Fruit fly (Drosophila melanogaster): ENCODE data around the gene TM9SF2.
A peak's percentile ranks its signal among the peaks of the same experiment; 100 is the strongest.

The TM9SF2 gene

DNA sequence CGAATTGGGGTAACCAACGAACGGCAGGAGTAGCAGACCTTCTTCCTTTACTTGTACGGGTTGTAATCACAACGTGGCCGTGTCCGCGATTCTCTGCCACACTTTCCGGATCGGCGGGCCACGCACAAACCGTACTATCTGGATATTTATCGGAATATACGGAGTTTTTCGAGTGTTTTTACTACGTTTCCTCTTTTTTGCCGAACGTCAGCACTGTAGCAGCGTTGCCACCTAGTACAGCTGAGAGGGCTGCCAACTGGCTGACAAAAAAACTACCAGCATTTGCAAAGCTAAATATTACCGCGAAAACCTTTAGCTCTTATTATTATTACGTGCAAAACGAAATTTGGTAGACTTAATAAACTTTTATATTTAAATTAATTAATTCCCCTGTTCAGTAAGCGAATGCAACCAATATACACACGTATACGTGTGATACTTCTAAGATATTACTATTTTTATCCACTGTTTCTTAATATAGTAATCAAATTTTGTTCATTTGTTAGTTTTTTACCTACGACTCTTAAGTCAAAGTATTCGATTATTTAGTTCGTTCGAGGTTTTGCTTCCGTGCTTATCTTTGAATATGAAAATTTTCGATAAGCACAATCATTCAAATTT, at the start of gene TM9SF2:
Gene TM9SF2 (minus strand): TSS at position 244 of the 621 bp plus-strand sequence.
- TF ChIP-seq CG8478 (optimal IDR thresholded peaks at IDR 0.05) (no peak), psq (optimal IDR thresholded peaks at IDR 0.05) (no peak), Dll (optimal IDR thresholded peaks at IDR 0.05) (no peak), EcR (GFP tag; optimal IDR thresholded peaks at IDR 0.05) (no peak), pan (optimal IDR thresholded peaks at IDR 0.05) (no peak), usp (GFP tag; optimal IDR thresholded peaks at IDR 0.05) (no peak)

DNA sequence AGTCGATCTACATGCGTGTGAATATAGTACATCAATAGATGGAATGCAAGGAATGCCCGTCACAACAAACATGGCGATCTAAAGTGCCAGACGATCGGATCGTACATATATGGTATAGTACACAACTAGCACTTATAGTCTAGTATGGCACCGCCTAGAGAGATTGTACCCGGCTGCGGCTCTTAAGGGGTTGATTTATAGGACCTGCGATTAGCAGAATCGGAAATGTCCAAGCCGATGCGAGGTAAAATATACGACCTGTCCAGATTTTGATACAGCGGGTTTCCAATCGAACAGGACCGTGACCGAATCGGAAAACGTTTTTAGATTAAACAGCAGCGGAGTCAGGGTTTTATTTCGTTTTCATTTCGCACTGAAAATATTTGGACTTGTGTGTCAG, 49.8 kb upstream of the TM9SF2 start:
- TF ChIP-seq Dll (optimal IDR thresholded peaks at IDR 0.05) (no peak), usp (GFP tag; optimal IDR thresholded peaks at IDR 0.05) (no peak)

dm6 chr2L:20783044-20783443, 48.9 kb upstream of the TM9SF2 start:
- no peak for TF ChIP-seq usp (GFP tag; optimal IDR thresholded peaks at IDR 0.05)
- TF ChIP-seq CG8478 (optimal IDR thresholded peaks at IDR 0.05), result no peak
- no peak for TF ChIP-seq psq (optimal IDR thresholded peaks at IDR 0.05)
- TF ChIP-seq EcR (GFP tag; optimal IDR thresholded peaks at IDR 0.05), result no peak
- no peak for TF ChIP-seq pan (optimal IDR thresholded peaks at IDR 0.05)
- TF ChIP-seq Dll (optimal IDR thresholded peaks at IDR 0.05), result peak; percentile 55

DNA sequence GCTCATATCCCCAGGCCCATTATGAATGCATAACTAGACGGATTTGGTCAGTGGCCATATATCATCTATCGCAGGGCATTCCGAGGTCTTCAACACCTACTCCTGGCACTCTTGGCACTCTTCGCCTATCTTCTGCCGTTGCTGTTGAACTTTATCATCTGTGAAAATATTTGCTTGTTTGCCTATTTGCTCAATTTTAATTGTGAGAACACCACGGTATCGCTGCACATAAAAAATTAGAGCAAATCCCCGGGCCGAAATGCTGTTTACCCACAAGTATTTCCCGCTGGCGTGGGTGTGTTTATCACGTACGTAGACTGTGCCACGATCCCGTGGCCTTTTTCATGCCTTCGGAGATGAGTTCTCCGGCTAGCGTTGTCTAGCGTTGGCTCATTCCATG, 46.7 kb upstream of the TM9SF2 start:
- TF ChIP-seq pan (optimal IDR thresholded peaks at IDR 0.05), result no peak
- no peak for TF ChIP-seq Dll (optimal IDR thresholded peaks at IDR 0.05)
- no peak for TF ChIP-seq psq (optimal IDR thresholded peaks at IDR 0.05)
- no peak for TF ChIP-seq EcR (GFP tag; optimal IDR thresholded peaks at IDR 0.05)
- no peak for TF ChIP-seq usp (GFP tag; optimal IDR thresholded peaks at IDR 0.05)
- no peak for TF ChIP-seq CG8478 (optimal IDR thresholded peaks at IDR 0.05)

DNA sequence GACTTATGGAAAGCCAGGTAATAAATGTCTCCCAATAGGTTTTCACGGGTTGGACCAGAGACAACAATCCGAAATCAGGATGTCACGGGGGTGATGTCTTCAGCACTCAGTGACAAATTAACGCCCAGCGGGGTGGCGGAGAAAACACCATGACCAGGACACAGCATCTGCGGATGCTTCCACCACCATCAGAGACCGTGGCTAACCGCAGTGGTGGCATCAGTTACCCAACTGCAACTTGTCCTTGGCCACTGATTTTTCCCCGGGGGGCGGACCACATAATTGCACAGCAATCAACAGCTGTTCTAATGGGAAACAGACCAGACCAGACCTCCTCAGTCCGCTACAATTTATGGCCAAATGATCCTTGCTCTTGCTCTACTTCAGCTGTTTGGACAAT, 44.3 kb upstream of the TM9SF2 start:
- TF ChIP-seq psq (optimal IDR thresholded peaks at IDR 0.05) (no peak), Dll (optimal IDR thresholded peaks at IDR 0.05) (no peak), pan (optimal IDR thresholded peaks at IDR 0.05) (no peak), EcR (GFP tag; optimal IDR thresholded peaks at IDR 0.05) (no peak), CG8478 (optimal IDR thresholded peaks at IDR 0.05) (no peak), usp (GFP tag; optimal IDR thresholded peaks at IDR 0.05) (no peak)

dm6 chr2L:20776940-20777502, 42.9 kb upstream of the TM9SF2 start:
- TF ChIP-seq Dll (optimal IDR thresholded peaks at IDR 0.05) (no peak), usp (GFP tag; optimal IDR thresholded peaks at IDR 0.05) (no peak), pan (optimal IDR thresholded peaks at IDR 0.05) (no peak), psq (optimal IDR thresholded peaks at IDR 0.05) (no peak), CG8478 (optimal IDR thresholded peaks at IDR 0.05) (no peak), EcR (GFP tag; optimal IDR thresholded peaks at IDR 0.05) (no peak)

DNA sequence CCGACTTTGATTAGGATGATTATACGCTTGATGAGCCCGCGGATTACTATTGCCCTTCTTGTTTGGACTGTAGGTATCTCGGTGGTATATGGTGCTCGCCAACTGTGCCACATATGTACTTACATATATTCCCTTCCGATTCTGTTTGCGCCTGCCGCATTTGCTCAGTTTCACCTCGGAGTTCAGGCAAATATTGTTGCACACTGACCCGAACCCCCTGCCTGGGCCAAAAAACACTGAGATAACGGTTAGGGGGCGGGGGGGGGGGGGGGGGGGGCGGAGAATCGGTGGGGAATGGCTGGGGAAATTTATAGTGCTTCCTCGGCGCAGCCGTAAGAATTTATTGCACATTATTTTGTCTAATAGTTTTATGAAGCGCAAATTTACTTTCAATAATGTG, 41.8 kb upstream of the TM9SF2 start:
- TF ChIP-seq pan (optimal IDR thresholded peaks at IDR 0.05), result no peak
- no peak for TF ChIP-seq CG8478 (optimal IDR thresholded peaks at IDR 0.05)
- TF ChIP-seq usp (GFP tag; optimal IDR thresholded peaks at IDR 0.05), result no peak
- TF ChIP-seq Dll (optimal IDR thresholded peaks at IDR 0.05), result no peak
- no peak for TF ChIP-seq psq (optimal IDR thresholded peaks at IDR 0.05)
- TF ChIP-seq EcR (GFP tag; optimal IDR thresholded peaks at IDR 0.05), result no peak

dm6 chr2L:20774464-20774863, 40.4 kb upstream of the TM9SF2 start:
- no peak for TF ChIP-seq EcR (GFP tag; optimal IDR thresholded peaks at IDR 0.05)
- no peak for TF ChIP-seq usp (GFP tag; optimal IDR thresholded peaks at IDR 0.05)
- TF ChIP-seq psq (optimal IDR thresholded peaks at IDR 0.05), result no peak
- TF ChIP-seq Dll (optimal IDR thresholded peaks at IDR 0.05), result no peak
- no peak for TF ChIP-seq CG8478 (optimal IDR thresholded peaks at IDR 0.05)
- TF ChIP-seq pan (optimal IDR thresholded peaks at IDR 0.05), result no peak

DNA sequence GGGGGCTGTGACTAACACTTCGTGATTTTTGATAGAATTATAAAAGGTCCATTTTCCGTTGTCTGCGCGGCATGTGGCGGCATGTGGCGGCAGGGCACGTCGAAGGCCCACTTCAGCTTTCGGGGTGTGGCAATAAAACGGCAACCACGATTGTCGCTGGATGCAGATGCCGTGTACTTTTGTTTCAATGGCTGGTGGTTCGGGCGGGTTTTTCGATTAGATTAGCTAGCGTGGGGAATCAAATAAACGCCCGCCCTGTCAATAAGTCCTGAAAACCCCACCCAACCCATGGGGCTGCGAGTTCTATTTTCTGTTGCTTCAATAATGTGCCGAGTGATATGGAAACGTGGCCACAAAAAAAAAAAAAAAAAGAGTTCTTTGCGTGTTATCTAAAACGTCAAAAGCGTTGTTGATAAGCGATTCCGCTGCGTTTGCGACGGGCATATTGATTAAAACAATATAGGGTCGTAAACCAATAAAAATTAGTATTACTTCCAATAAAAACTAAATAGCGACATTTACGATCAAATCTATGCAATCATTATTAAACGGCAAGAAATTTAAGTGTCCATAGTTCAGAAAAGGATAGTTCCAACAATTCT, 39.4 kb upstream of the TM9SF2 start:
- TF ChIP-seq pan (optimal IDR thresholded peaks at IDR 0.05) (no peak), Dll (optimal IDR thresholded peaks at IDR 0.05) (no peak), psq (optimal IDR thresholded peaks at IDR 0.05) (no peak), usp (GFP tag; optimal IDR thresholded peaks at IDR 0.05) (no peak), CG8478 (optimal IDR thresholded peaks at IDR 0.05) (no peak), EcR (GFP tag; optimal IDR thresholded peaks at IDR 0.05) (no peak)

DNA sequence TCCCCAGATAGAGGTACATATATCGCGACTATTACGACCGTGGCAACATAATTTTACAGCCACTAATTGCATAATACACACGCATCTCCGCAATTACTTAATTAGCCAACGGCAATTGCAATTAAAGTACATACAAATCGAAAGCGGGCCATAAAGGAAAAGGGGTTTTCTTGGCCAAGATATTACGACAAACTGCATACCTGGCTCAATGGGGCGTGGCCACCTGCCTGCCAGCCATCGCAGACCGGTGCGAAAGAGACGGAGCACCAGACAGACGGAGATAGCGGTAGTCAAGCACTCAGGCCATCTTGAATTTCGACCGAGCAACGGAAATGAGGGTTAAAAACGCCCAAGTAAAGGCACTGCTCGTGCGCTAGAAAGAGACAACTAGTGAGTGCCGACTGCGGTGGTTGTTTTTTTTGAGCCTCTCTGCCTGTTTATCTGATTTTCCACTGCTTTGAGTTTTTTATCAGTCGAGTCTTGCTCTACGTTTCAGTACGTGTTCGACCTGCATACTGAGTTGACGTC, 36.2 kb upstream of the TM9SF2 start, which contains the start of gene cad:
Gene cad (plus strand): TSS at position 490 of the 528 bp plus-strand sequence.
- peak; percentile 30 for TF ChIP-seq Dll (optimal IDR thresholded peaks at IDR 0.05)
- no peak for TF ChIP-seq usp (GFP tag; optimal IDR thresholded peaks at IDR 0.05)
- TF ChIP-seq CG8478 (optimal IDR thresholded peaks at IDR 0.05), result peak; percentile 97

DNA sequence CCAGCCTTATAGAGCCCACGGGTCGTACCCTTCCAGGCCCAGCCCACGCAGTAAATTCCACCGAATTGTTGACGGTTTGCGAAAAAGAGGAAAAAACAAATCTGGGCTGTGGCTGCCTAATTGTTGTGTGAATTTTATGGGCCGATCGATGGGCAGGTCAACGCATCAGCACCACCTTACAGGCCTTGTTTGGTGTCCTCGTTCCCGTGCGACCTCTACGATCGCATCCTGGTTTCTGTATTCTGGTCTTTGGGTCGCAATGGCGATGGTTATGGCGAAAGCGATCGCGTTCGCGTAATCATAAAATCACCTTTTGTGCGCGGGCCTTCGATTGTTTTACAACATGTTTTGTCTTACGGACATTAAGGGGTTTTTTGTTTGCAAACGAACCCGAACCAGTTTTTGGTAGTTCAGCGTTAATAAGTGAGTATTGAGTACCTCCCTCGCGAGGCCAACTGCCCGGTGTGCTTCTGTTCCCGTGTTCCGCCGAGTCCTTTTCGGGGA, 34.5 kb upstream of the TM9SF2 start:
- TF ChIP-seq EcR (GFP tag; optimal IDR thresholded peaks at IDR 0.05), result no peak
- TF ChIP-seq usp (GFP tag; optimal IDR thresholded peaks at IDR 0.05), result no peak
- no peak for TF ChIP-seq psq (optimal IDR thresholded peaks at IDR 0.05)
- no peak for TF ChIP-seq pan (optimal IDR thresholded peaks at IDR 0.05)
- no peak for TF ChIP-seq Dll (optimal IDR thresholded peaks at IDR 0.05)
- no peak for TF ChIP-seq CG8478 (optimal IDR thresholded peaks at IDR 0.05)

DNA sequence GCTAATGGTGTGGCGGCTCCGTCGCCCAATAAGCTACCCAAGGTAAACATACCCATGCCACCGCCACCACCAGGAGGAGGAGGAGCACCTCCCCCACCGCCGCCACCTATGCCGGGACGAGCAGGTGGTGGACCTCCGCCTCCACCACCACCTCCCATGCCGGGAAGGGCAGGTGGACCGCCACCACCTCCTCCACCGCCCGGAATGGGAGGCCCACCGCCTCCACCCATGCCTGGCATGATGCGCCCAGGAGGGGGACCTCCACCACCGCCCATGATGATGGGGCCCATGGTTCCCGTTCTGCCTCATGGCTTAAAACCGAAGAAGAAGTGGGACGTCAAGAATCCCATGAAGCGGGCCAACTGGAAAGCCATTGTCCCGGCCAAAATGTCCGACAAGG, 30.6 kb upstream of the TM9SF2 start:
- no peak for TF ChIP-seq pan (optimal IDR thresholded peaks at IDR 0.05)
- no peak for TF ChIP-seq psq (optimal IDR thresholded peaks at IDR 0.05)
- no peak for TF ChIP-seq CG8478 (optimal IDR thresholded peaks at IDR 0.05)
- TF ChIP-seq Dll (optimal IDR thresholded peaks at IDR 0.05), result no peak
- no peak for TF ChIP-seq EcR (GFP tag; optimal IDR thresholded peaks at IDR 0.05)
- TF ChIP-seq usp (GFP tag; optimal IDR thresholded peaks at IDR 0.05), result no peak

Measured in whole organism.